Fruit fly (Drosophila melanogaster): ENCODE data around the gene CG15258.

CG15258 gene

dm6 chr2L:15325555-15326285 is 35.7 kb downstream of the CG15258 start:
- no peak for TF ChIP-seq Pif1B (GFP tag; optimal IDR thresholded peaks at IDR 0.05)
- TF ChIP-seq D1 (tag; optimal IDR thresholded peaks at IDR 0.05), result no peak
- TF ChIP-seq CG34367 (tag; optimal IDR thresholded peaks at IDR 0.05), result no peak
- no peak for TF ChIP-seq CG4496 (GFP tag; IDR thresholded peaks at IDR 0.05)
- TF ChIP-seq CG17806 (tag; optimal IDR thresholded peaks at IDR 0.05), result no peak
- no peak for TF ChIP-seq Ets98B (GFP tag; IDR thresholded peaks at IDR 0.05)
- no peak for TF ChIP-seq rn (GFP tag; IDR thresholded peaks at IDR 0.05)
- no peak for TF ChIP-seq CG8159 (tag; optimal IDR thresholded peaks at IDR 0.05)
- no peak for TF ChIP-seq CG15710 (tag; optimal IDR thresholded peaks at IDR 0.05)
- no peak for TF ChIP-seq CG10348 (GFP tag; IDR thresholded peaks at IDR 0.05)
- no peak for TF ChIP-seq Snoo (tag; optimal IDR thresholded peaks at IDR 0.05)
- TF ChIP-seq Pif1A (GFP tag; optimal IDR thresholded peaks at IDR 0.05), result no peak
- TF ChIP-seq CG13204 (GFP tag; optimal IDR thresholded peaks at IDR 0.05), result no peak
- no peak for TF ChIP-seq CG14655 (GFP tag; optimal IDR thresholded peaks at IDR 0.05)

DNA sequence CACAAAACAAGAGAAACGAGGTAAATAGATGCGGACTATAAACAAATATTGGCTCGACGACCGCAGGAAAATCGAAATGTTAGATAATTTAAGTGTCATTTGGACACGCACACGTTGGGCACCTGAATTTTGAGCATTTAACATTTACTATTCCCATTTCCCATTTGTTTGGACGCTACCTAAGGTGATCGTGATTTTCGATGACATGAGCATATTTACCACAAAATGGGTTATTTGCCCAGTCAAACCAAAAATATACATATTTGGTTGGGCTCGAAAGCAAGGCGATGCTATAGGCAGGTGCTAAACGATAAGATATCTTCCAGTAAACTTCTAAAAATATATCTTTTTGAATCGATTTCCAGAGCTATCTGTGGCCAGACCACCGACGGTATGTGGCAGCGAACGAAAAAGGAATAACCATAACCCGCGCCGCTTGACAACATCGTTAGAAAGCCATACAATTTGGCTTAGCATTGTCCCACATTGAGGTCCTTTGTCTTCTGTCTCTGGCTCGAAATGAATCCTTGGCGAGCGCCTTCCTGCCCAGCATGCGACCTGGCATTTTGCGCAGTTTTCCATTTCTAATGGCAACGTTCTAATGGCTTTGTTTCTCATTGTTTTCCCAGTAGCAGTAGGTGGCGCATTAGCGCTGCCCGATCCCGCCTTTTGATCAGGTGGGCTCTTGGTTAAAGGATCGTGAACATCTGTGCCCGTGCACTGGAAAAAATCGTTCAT is 37.2 kb downstream of the CG15258 start:
- TF ChIP-seq rn (GFP tag; IDR thresholded peaks at IDR 0.05) (no peak), CG32121 (GFP tag; IDR thresholded peaks at IDR 0.05) (no peak), CG17806 (tag; optimal IDR thresholded peaks at IDR 0.05) (no peak), CG12605 (GFP tag; IDR thresholded peaks at IDR 0.05) (no peak), CG10348 (GFP tag; IDR thresholded peaks at IDR 0.05) (no peak)

DNA sequence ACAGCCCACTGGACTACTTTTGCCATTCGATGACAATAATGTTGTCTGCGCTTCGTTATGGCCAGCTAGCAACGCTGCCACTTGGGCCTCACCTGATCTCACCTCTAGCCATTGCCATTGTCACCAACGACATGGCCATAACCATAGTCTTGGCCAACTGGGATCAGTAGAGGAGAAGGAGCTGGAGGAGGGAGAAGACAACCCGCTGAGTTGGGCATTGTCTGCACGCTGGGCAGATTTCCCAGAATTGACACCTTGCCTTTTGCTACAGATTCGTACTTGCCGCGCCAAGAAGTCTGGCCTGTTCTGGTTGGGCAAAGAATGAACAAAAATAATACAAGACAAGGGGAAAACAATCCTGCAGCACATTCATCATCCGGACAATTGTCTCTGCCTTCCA is 38.2 kb downstream of the CG15258 start:
- TF ChIP-seq CG10348 (GFP tag; IDR thresholded peaks at IDR 0.05) (no peak), rn (GFP tag; IDR thresholded peaks at IDR 0.05) (no peak)

DNA sequence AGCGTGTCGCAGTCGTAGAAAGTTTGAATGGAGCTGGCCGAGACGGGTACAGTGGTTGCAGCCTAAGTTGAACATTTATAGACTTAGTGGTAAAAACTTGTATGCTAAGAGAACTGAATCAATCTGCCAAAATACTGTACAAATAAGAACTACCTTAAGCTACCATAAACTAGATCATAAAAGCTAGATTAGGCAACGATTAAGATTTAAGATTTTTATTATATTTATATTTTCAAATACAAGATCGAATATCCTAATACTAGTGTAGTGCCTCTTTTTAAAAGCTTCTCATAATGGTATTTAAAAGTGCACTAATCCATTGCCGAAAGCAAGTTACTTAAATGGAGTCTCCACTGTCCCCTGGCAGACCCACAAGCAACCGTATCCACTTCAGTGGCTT is 40.0 kb downstream of the CG15258 start:
- TF ChIP-seq CG8301 (tag; optimal IDR thresholded peaks at IDR 0.05) (peak; percentile 60), fd96Ca (GFP tag; IDR thresholded peaks at IDR 0.05) (no peak), CG32121 (GFP tag; IDR thresholded peaks at IDR 0.05) (no peak), CG8159 (tag; optimal IDR thresholded peaks at IDR 0.05) (peak; percentile 23), CG14655 (GFP tag; optimal IDR thresholded peaks at IDR 0.05) (peak; percentile 61), CG9948 (tag; optimal IDR thresholded peaks at IDR 0.05) (peak; percentile 6), Ets98B (GFP tag; IDR thresholded peaks at IDR 0.05) (0 out of 2 replicates have a peak, but pooled peaks have one; percentile 20)

dm6 chr2L:15319874-15320273 is 41.6 kb downstream of the CG15258 start:
- TF ChIP-seq CG9948 (tag; optimal IDR thresholded peaks at IDR 0.05), result no peak
- no peak for TF ChIP-seq CG12605 (GFP tag; IDR thresholded peaks at IDR 0.05)
- TF ChIP-seq Pif1B (GFP tag; optimal IDR thresholded peaks at IDR 0.05), result no peak
- TF ChIP-seq CG34367 (tag; optimal IDR thresholded peaks at IDR 0.05), result no peak
- TF ChIP-seq CG32121 (GFP tag; IDR thresholded peaks at IDR 0.05), result no peak
- no peak for TF ChIP-seq fd96Ca (GFP tag; IDR thresholded peaks at IDR 0.05)
- TF ChIP-seq rn (GFP tag; IDR thresholded peaks at IDR 0.05), result no peak
- no peak for TF ChIP-seq CG15710 (tag; optimal IDR thresholded peaks at IDR 0.05)
- no peak for TF ChIP-seq CG13204 (GFP tag; optimal IDR thresholded peaks at IDR 0.05)
- TF ChIP-seq Snoo (tag; optimal IDR thresholded peaks at IDR 0.05), result no peak
- no peak for TF ChIP-seq Ets98B (GFP tag; IDR thresholded peaks at IDR 0.05)
- TF ChIP-seq gl (tag; optimal IDR thresholded peaks at IDR 0.05), result no peak
- no peak for TF ChIP-seq CG10348 (GFP tag; IDR thresholded peaks at IDR 0.05)
- no peak for TF ChIP-seq EcR (GFP tag; optimal IDR thresholded peaks at IDR 0.05)
- no peak for TF ChIP-seq Pif1A (GFP tag; optimal IDR thresholded peaks at IDR 0.05)
- no peak for TF ChIP-seq CG17806 (tag; optimal IDR thresholded peaks at IDR 0.05)
- TF ChIP-seq CG8301 (tag; optimal IDR thresholded peaks at IDR 0.05), result no peak
- no peak for TF ChIP-seq CG8159 (tag; optimal IDR thresholded peaks at IDR 0.05)

dm6 chr2L:15319208-15319607 is 42.2 kb downstream of the CG15258 start:
- TF ChIP-seq CG13204 (GFP tag; optimal IDR thresholded peaks at IDR 0.05) (no peak), CG34367 (tag; optimal IDR thresholded peaks at IDR 0.05) (no peak), Pif1A (GFP tag; optimal IDR thresholded peaks at IDR 0.05) (no peak), CG14655 (GFP tag; optimal IDR thresholded peaks at IDR 0.05) (no peak), CG9948 (tag; optimal IDR thresholded peaks at IDR 0.05) (no peak), CG17806 (tag; optimal IDR thresholded peaks at IDR 0.05) (no peak), fd96Ca (GFP tag; IDR thresholded peaks at IDR 0.05) (no peak)

- TF ChIP-seq CG8301 (tag; optimal IDR thresholded peaks at IDR 0.05) (no peak), CG32121 (GFP tag; IDR thresholded peaks at IDR 0.05) (no peak), fd96Ca (GFP tag; IDR thresholded peaks at IDR 0.05) (no peak), CG9948 (tag; optimal IDR thresholded peaks at IDR 0.05) (no peak), rn (GFP tag; IDR thresholded peaks at IDR 0.05) (no peak), CG8159 (tag; optimal IDR thresholded peaks at IDR 0.05) (no peak), CG15710 (tag; optimal IDR thresholded peaks at IDR 0.05) (no peak), Ets98B (GFP tag; IDR thresholded peaks at IDR 0.05) (no peak), CG10348 (GFP tag; IDR thresholded peaks at IDR 0.05) (no peak), D1 (tag; optimal IDR thresholded peaks at IDR 0.05) (no peak), CG17806 (tag; optimal IDR thresholded peaks at IDR 0.05) (no peak), CG13204 (GFP tag; optimal IDR thresholded peaks at IDR 0.05) (no peak), gl (tag; optimal IDR thresholded peaks at IDR 0.05) (no peak), CG14655 (GFP tag; optimal IDR thresholded peaks at IDR 0.05) (no peak), Snoo (tag; optimal IDR thresholded peaks at IDR 0.05) (no peak), Pif1A (GFP tag; optimal IDR thresholded peaks at IDR 0.05) (no peak)
These were observed 42.6 kb downstream of the CG15258 start, which contains the start of gene nht for dm6 chr2L:15318801-15319200. Gene nht, minus strand, starts transcription at chr2L:15318901.

Measured in whole organism, pupa.